Worm (Caenorhabditis elegans) whole organism, young adult: Measurements from ENCODE around the gene C47E12.13.

Experiments used
- B0261.1 ChIP-seq: sonication (generic microtip); optimal IDR thresholded peaks from 2 replicates; lab custom pipeline; 2016; ENCODE audit warnings: mild to moderate bottlenecking, missing genetic modification characterization, moderate library complexity, missing compliant biosample characterization
- B0336.3 ChIP-seq: fragments of 200-800 bp; sonication (Bioruptor generic); IDR thresholded peaks from 2 replicates; pipeline ENCODE4 v1.3.6; 2022; ENCODE audit warnings: missing genetic modification characterization, missing compliant biosample characterization
- F10E7.11 ChIP-seq: sonication (generic microtip); optimal IDR thresholded peaks from 2 replicates; lab custom pipeline; 2017; ENCODE audit warnings: mild to moderate bottlenecking, missing genetic modification characterization, moderate library complexity, missing compliant biosample characterization
- F23B12.7 ChIP-seq: sonication (generic microtip); optimal IDR thresholded peaks from 2 replicates; lab custom pipeline; 2017; ENCODE audit warnings: missing genetic modification characterization, mild to moderate bottlenecking, missing compliant biosample characterization, antibody characterized with exemption, moderate library complexity; ENCODE audit not compliant: insufficient read depth
- F37B4.10 ChIP-seq: fragments of 200-800 bp; sonication (Bioruptor generic); IDR thresholded peaks from 2 replicates; pipeline ENCODE4 v1.3.6; 2022; ENCODE audit warnings: missing genetic modification characterization, missing compliant biosample characterization
- F55B11.4 ChIP-seq: sonication (generic microtip); optimal IDR thresholded peaks from 2 replicates; lab custom pipeline; 2016; ENCODE audit warnings: missing compliant biosample characterization, missing genetic modification characterization, borderline replicate concordance; ENCODE audit not compliant: insufficient read depth
- F57A8.1 ChIP-seq: fragments of 200-800 bp; sonication (Bioruptor generic); optimal IDR thresholded peaks from 2 replicates; lab custom pipeline; 2018; ENCODE audit warnings: mild to moderate bottlenecking, missing genetic modification characterization, moderate library complexity, missing compliant biosample characterization
- K12H6.12 ChIP-seq: fragments of 200-800 bp; sonication (Bioruptor generic); optimal IDR thresholded peaks from 2 replicates; lab custom pipeline; 2018; ENCODE audit warnings: mild to moderate bottlenecking, missing genetic modification characterization, missing compliant biosample characterization
- Y67H2A.10 ChIP-seq: fragments of 200-800 bp; sonication (Bioruptor generic); conservative IDR thresholded peaks from 2 replicates; pipeline ENCODE4 v1.3.6; 2022; ENCODE audit warnings: missing genetic modification reagents, missing genetic modification characterization, missing compliant biosample characterization
- Y79H2A.3 ChIP-seq: fragments of 200-800 bp; sonication (Bioruptor generic); conservative IDR thresholded peaks from 2 replicates; pipeline ENCODE4 v1.3.6; 2022; ENCODE audit warnings: missing genetic modification reagents, missing genetic modification characterization, missing compliant biosample characterization
- Y95B8A.8 ChIP-seq: fragments of 200-800 bp; sonication (Bioruptor generic); IDR thresholded peaks from 2 replicates; pipeline ENCODE4 v1.3.6; 2022; ENCODE audit warnings: missing genetic modification reagents, missing genetic modification characterization, missing compliant biosample characterization
- dox-1 ChIP-seq: fragments of 200-800 bp; sonication (Bioruptor generic); IDR thresholded peaks from 2 replicates; pipeline ENCODE4 v1.3.6; 2022; ENCODE audit warnings: missing genetic modification reagents, missing genetic modification characterization, missing compliant biosample characterization
- dpff-1 ChIP-seq: sonication (generic microtip); optimal IDR thresholded peaks from 2 replicates; lab custom pipeline; 2017; ENCODE audit warnings: mild to moderate bottlenecking, missing genetic modification characterization, missing compliant biosample characterization
- efl-1 ChIP-seq: fragments of 150-350 bp; optimal IDR thresholded peaks from 2 replicates; lab custom pipeline; 2014; ENCODE audit warnings: missing biosample characterization, missing genetic modification reagents, missing genetic modification characterization
- fkh-3 ChIP-seq: sonication (generic microtip); optimal IDR thresholded peaks from 2 replicates; lab custom pipeline; 2016; ENCODE audit warnings: mild to moderate bottlenecking, missing genetic modification characterization, missing compliant biosample characterization
- gei-17 ChIP-seq: fragments of 200-800 bp; sonication (Bioruptor generic); optimal IDR thresholded peaks from 2 replicates; lab custom pipeline; 2018; ENCODE audit warnings: mild to moderate bottlenecking, missing genetic modification characterization, missing compliant biosample characterization
- hlh-12 ChIP-seq: sonication (generic microtip); optimal IDR thresholded peaks from 2 replicates; lab custom pipeline; 2016; ENCODE audit warnings: missing genetic modification characterization, missing compliant biosample characterization
- hmg-1.2 ChIP-seq: fragments of 200-800 bp; sonication (Bioruptor generic); IDR thresholded peaks from 2 replicates; pipeline ENCODE4 v1.3.6; 2022; ENCODE audit warnings: missing genetic modification reagents, missing genetic modification characterization, missing compliant biosample characterization
- hrde-1 ChIP-seq: sonication (generic microtip); optimal IDR thresholded peaks from 2 replicates; lab custom pipeline; 2016; ENCODE audit warnings: missing genetic modification characterization, mild to moderate bottlenecking, missing compliant biosample characterization, moderate library complexity, missing genotype, missing genetic modification reagents, borderline replicate concordance
- lag-1 ChIP-seq: fragments of 200-800 bp; sonication (Bioruptor generic); IDR thresholded peaks from 2 replicates; pipeline ENCODE4 v1.3.6; 2022; ENCODE audit warnings: missing genetic modification reagents, missing genetic modification characterization, missing compliant biosample characterization
- lin-40 ChIP-seq: sonication (generic microtip); optimal IDR thresholded peaks from 2 replicates; lab custom pipeline; 2016; ENCODE audit warnings: missing genetic modification characterization, mild to moderate bottlenecking, missing compliant biosample characterization, missing genotype, missing genetic modification reagents
- lsl-1 ChIP-seq: fragments of 200-800 bp; sonication (Bioruptor generic); optimal IDR thresholded peaks from 2 replicates; lab custom pipeline; 2018; ENCODE audit warnings: mild to moderate bottlenecking, missing genetic modification characterization, moderate library complexity, missing compliant biosample characterization
- lsy-27 ChIP-seq: sonication (generic microtip); optimal IDR thresholded peaks from 2 replicates; lab custom pipeline; 2017; ENCODE audit warnings: missing genetic modification characterization, mild to moderate bottlenecking, missing compliant biosample characterization, antibody characterized with exemption, missing genotype, borderline replicate concordance; ENCODE audit not compliant: insufficient read depth
- madf-10 ChIP-seq: sonication (generic microtip); optimal IDR thresholded peaks from 2 replicates; lab custom pipeline; 2016; ENCODE audit warnings: mild to moderate bottlenecking, missing genetic modification characterization, missing compliant biosample characterization
- madf-3 ChIP-seq: fragments of 200-800 bp; sonication (Bioruptor generic); IDR thresholded peaks from 2 replicates; pipeline ENCODE4 v1.3.6; 2022; ENCODE audit warnings: missing genetic modification reagents, missing genetic modification characterization, missing compliant biosample characterization
- madf-6 ChIP-seq: fragments of 200-800 bp; sonication (Bioruptor generic); IDR thresholded peaks from 2 replicates; pipeline ENCODE4 v1.3.6; 2022; ENCODE audit warnings: missing genetic modification reagents, missing genetic modification characterization, missing compliant biosample characterization
- madf-8 ChIP-seq: fragments of 200-800 bp; sonication (Bioruptor generic); conservative IDR thresholded peaks from 2 replicates; pipeline ENCODE4 v1.3.6; 2022; ENCODE audit warnings: missing genetic modification reagents, missing genetic modification characterization, missing compliant biosample characterization
- mcd-1 ChIP-seq: fragments of 200-800 bp; sonication (Bioruptor generic); IDR thresholded peaks from 2 replicates; pipeline ENCODE4 v1.3.6; 2022; ENCODE audit warnings: missing genetic modification reagents, missing genetic modification characterization, missing compliant biosample characterization
- nfyb-1 ChIP-seq: fragments of 200-800 bp; sonication (Bioruptor generic); IDR thresholded peaks from 2 replicates; pipeline ENCODE4 v1.3.6; 2022; ENCODE audit warnings: missing genetic modification reagents, missing genetic modification characterization, missing compliant biosample characterization
- nhr-27 ChIP-seq: fragments of 200-800 bp; sonication (Bioruptor generic); optimal IDR thresholded peaks from 2 replicates; lab custom pipeline; 2018; ENCODE audit warnings: mild to moderate bottlenecking, missing genetic modification characterization, moderate library complexity, missing compliant biosample characterization
- nhr-80 ChIP-seq: sonication (generic microtip); optimal IDR thresholded peaks from 2 replicates; lab custom pipeline; 2016; ENCODE audit warnings: missing genetic modification characterization, missing compliant biosample characterization
- nhr-90 ChIP-seq: sonication (generic microtip); optimal IDR thresholded peaks from 2 replicates; lab custom pipeline; 2016; ENCODE audit warnings: missing genotype, mild to moderate bottlenecking, missing genetic modification characterization, missing compliant biosample characterization
- pha-4 ChIP-seq: fragments of 150-350 bp; sonication (generic microtip); optimal IDR thresholded peaks from 2 replicates; lab custom pipeline; 2014; ENCODE audit warnings: missing biosample characterization, missing genetic modification reagents, missing genetic modification characterization
- snpc-1.3 ChIP-seq: sonication (generic microtip); optimal IDR thresholded peaks from 2 replicates; lab custom pipeline; 2017; ENCODE audit warnings: missing genetic modification characterization, mild to moderate bottlenecking, missing compliant biosample characterization, antibody characterized with exemption, moderate library complexity, missing genotype, missing genetic modification reagents; ENCODE audit not compliant: insufficient read depth
- sptf-2 ChIP-seq: fragments of 200-800 bp; sonication (Bioruptor generic); optimal IDR thresholded peaks from 2 replicates; lab custom pipeline; 2018; ENCODE audit warnings: mild to moderate bottlenecking, missing genetic modification characterization, missing compliant biosample characterization
- zfh-2 ChIP-seq: fragments of 200-800 bp; sonication (Bioruptor generic); conservative IDR thresholded peaks from 2 replicates; pipeline ENCODE4 v1.3.6; 2022; ENCODE audit warnings: missing genetic modification reagents, missing genetic modification characterization, missing compliant biosample characterization
- ztf-22 ChIP-seq: fragments of 200-800 bp; sonication (Bioruptor generic); optimal IDR thresholded peaks from 2 replicates; lab custom pipeline; 2018; ENCODE audit warnings: mild to moderate bottlenecking, missing genetic modification characterization, moderate library complexity, missing compliant biosample characterization
- ztf-26 ChIP-seq: sonication (generic microtip); optimal IDR thresholded peaks from 2 replicates; lab custom pipeline; 2017; ENCODE audit warnings: missing genetic modification characterization, missing compliant biosample characterization

The C47E12.13 gene

DNA sequence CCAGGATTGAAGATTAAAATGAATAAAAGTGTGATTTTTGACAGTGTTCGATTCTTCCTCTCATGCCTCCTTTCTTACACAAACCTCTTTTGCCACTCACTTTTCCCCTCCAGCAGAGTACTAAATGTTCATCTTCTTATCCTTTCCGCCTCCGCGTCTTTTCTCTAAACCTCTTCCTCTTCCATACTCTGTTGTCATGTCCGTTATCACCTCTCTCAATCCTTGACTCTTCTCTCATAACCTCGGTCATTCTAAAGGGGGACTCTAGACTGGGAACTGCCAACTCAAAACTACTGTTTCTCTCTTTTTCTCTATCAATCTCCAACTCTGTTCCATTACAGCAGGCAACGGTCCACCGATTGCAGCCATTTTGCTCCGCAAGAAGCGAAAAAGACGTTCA lies 41.6 kb upstream of the C47E12.13 start:
- no peak for TF ChIP-seq madf-8 (GFP tag; lab: Robert Waterston, UW)
- no peak for TF ChIP-seq Y67H2A.10 (GFP tag; lab: Robert Waterston, UW)

DNA sequence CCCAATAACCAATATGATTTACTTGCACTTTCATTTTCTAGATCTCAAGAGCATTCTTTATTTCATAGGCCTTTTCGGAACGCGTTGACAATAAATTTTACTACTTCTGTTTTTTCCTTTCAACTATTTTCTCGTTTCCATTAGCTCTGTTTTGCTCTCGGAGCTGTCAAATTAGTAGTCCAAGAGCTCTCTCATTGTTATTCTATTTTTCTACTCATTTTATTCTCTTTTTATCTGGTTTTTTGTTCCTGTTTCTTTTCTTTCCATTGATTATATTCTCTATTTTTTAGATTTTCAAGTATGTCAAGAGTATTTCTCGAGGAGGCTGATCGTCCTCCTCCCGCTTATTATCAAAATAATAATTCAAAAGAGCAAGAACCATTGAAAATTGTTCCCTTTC lies 40.4 kb upstream of the C47E12.13 start, which contains the start of gene T04B2.3:
Gene T04B2.3, plus strand, starts transcription at position 301 of the 400 bp plus-strand sequence.
- no peak for TF ChIP-seq madf-3 (GFP tag; lab: Robert Waterston, UW)
- no peak for TF ChIP-seq Y95B8A.8
- TF ChIP-seq F55B11.4 (tag; lab: Kevin White, UChicago): no peak
- no peak for TF ChIP-seq B0336.3 (GFP tag; lab: Robert Waterston, UW)
- no peak for TF ChIP-seq B0261.1 (tag; lab: Kevin White, UChicago)
- TF ChIP-seq lsy-27 (tag; lab: Kevin White, UChicago): no peak
- no peak for TF ChIP-seq K12H6.12 (tag; lab: Kevin White, UChicago)
- TF ChIP-seq Y79H2A.3: no peak
- TF ChIP-seq efl-1 (GFP tag; lab: Kevin White, UChicago): no peak
- TF ChIP-seq sptf-2: no peak
- no peak for TF ChIP-seq madf-10 (tag; lab: Kevin White, UChicago)
- no peak for TF ChIP-seq F57A8.1 (GFP tag; lab: Kevin White, UChicago)
- no peak for TF ChIP-seq nfyb-1

DNA sequence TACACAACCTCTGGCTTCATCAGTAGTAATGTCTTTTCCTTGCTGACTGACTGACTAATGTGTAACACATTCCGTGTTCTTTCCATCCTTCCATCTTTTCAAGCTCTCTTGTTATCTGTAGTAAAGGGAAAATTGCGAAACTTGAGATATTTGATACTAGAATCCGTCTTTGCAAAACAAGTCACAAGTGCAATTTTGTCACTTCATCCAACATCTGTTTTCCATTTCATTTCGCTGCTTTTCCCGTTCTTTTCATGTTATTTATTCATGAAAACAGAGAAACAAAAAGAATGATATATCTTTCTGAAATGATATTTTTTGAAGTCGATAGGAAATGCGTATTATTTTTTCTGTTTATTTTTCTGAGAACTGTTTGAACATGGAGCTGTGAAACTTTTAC lies 39.3 kb upstream of the C47E12.13 start:
- TF ChIP-seq F10E7.11 (tag; lab: Kevin White, UChicago) (no peak), dpff-1 (tag; lab: Kevin White, UChicago) (no peak), lsy-27 (tag; lab: Kevin White, UChicago) (no peak), lag-1 (GFP tag; lab: Robert Waterston, UW) (no peak), nhr-90 (tag; lab: Kevin White, UChicago) (no peak), ztf-26 (no peak), pha-4 (tag; lab: Kevin White, UChicago) (no peak), efl-1 (GFP tag; lab: Kevin White, UChicago) (no peak), hlh-12 (tag; lab: Kevin White, UChicago) (no peak), snpc-1.3 (tag; lab: Kevin White, UChicago) (no peak), mcd-1 (GFP tag; lab: Robert Waterston, UW) (no peak), madf-3 (GFP tag; lab: Robert Waterston, UW) (no peak), hrde-1 (tag; lab: Kevin White, UChicago) (no peak), lin-40 (tag; lab: Kevin White, UChicago) (no peak), gei-17 (GFP tag; lab: Kevin White, UChicago) (no peak)
- TF ChIP-seq, all 124 proteins: peak for 0

DNA sequence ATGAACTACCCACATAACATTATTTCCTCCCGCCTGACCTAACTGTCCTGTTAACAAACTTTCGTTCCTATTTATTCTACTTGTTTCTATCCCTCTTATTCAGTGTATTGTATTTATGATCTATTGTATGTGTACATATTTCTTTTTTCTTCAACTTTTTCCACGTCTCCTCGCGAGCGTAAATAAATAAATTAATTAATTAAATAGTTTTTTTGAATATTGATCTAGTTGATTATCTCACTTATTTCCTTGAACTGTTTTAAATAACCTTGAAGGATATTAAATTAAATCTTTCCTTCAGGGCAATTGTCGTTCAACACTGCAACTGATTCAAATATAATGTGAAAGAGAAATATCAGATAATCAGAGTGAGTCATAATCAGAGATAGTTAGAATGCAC lies 36.2 kb upstream of the C47E12.13 start, which contains the start of gene frk-1:
Gene frk-1, plus strand, starts transcription at position 301 of the 400 bp plus-strand sequence.
- no peak for TF ChIP-seq ztf-22 (GFP tag; lab: Kevin White, UChicago)
- no peak for TF ChIP-seq dpff-1 (tag; lab: Kevin White, UChicago)
- no peak for TF ChIP-seq nhr-80 (tag; lab: Kevin White, UChicago)
- no peak for TF ChIP-seq fkh-3
- no peak for TF ChIP-seq nhr-90 (tag; lab: Kevin White, UChicago)
- TF ChIP-seq F23B12.7 (tag; lab: Kevin White, UChicago): no peak
- no peak for TF ChIP-seq nhr-27
- no peak for TF ChIP-seq lsl-1 (GFP tag; lab: Kevin White, UChicago)
- no peak for TF ChIP-seq madf-6
- TF ChIP-seq lag-1 (GFP tag; lab: Robert Waterston, UW): no peak
- no peak for TF ChIP-seq F37B4.10 (GFP tag; lab: Robert Waterston, UW)
- TF ChIP-seq dox-1 (GFP tag; lab: Robert Waterston, UW): no peak
- no peak for TF ChIP-seq hmg-1.2
- TF ChIP-seq zfh-2 (GFP tag; lab: Robert Waterston, UW): no peak
- TF ChIP-seq, all 124 proteins: peak for 0
